Worm (Caenorhabditis elegans): ENCODE results near the gene sea-1.

sea-1 gene

DNA sequence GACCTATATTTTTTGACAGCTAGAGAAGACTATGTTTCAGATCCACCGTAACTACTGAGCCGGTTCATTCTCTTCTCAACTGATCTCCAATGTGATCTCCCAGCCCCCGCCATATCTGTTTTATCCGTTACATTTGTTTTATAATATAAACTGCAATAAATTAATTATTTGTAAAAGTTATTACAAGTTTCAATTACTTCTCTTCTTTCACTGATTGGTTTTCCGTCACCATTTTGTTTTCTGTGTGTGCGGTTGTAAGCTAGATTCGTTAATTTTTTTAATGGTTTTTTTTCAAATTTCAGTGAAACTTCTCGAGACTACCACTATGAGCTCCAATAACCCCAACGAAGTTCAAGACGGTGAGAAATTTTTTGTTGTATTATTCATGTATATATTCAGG, 42.6 kb downstream of the sea-1 start, which contains the start of gene M151.2:
Gene M151.2 (plus strand): TSS at position 301 of the 400 bp plus-strand sequence.
- TF ChIP-seq madf-10 (tag; optimal IDR thresholded peaks at IDR 0.05) (no peak), pbrm-1 (GFP tag; IDR thresholded peaks at IDR 0.05) (no peak), egl-44 (GFP tag; IDR thresholded peaks at IDR 0.05) (no peak), snpc-4 (GFP tag; optimal IDR thresholded peaks at IDR 0.05) (no peak), snpc-4 (tag; optimal IDR thresholded peaks at IDR 0.05) (no peak), athp-1 (tag; optimal IDR thresholded peaks at IDR 0.05) (no peak), attf-6 (GFP tag; IDR thresholded peaks at IDR 0.05) (no peak), ztf-18 (tag; optimal IDR thresholded peaks at IDR 0.05) (no peak), pha-4 (tag; optimal IDR thresholded peaks at IDR 0.05) (no peak), tlf-1 (GFP tag; optimal IDR thresholded peaks at IDR 0.05) (no peak), ztf-26 (tag; optimal IDR thresholded peaks at IDR 0.05) (no peak), snpc-1.1 (tag; optimal IDR thresholded peaks at IDR 0.05; ENCODE audit: insufficient read depth) (no peak), madf-6 (GFP tag; IDR thresholded peaks at IDR 0.05) (no peak), hsf-1 (GFP tag; IDR thresholded peaks at IDR 0.05) (no peak), F37B4.10 (GFP tag; IDR thresholded peaks at IDR 0.05) (no peak), Y79H2A.3 (GFP tag; conservative IDR thresholded peaks at IDR 0.05) (no peak), Y53G8AR.9 (GFP tag; conservative IDR thresholded peaks at IDR 0.05) (no peak), Y53F4B.3 (GFP tag; IDR thresholded peaks at IDR 0.05) (no peak)

- TF ChIP-seq lin-35 (GFP tag; optimal IDR thresholded peaks at IDR 0.05) = no peak
- TF ChIP-seq rec-8 (tag; optimal IDR thresholded peaks at IDR 0.05) = no peak
- TF ChIP-seq let-607 (tag; optimal IDR thresholded peaks at IDR 0.05) = no peak
- no peak for TF ChIP-seq ceh-40 (GFP tag; IDR thresholded peaks at IDR 0.05)
- no peak for TF ChIP-seq him-1 (tag; optimal IDR thresholded peaks at IDR 0.05)
- TF ChIP-seq madf-10 (tag; optimal IDR thresholded peaks at IDR 0.05) = no peak
- no peak for TF ChIP-seq F39B2.1 (GFP tag; IDR thresholded peaks at IDR 0.05)
- no peak for TF ChIP-seq athp-1 (tag; optimal IDR thresholded peaks at IDR 0.05)
Observed at ce11 chrII:3626872-3627271, 46.5 kb downstream of the sea-1 start, which contains the start of gene M151.3. Gene M151.3 (plus strand): TSS chrII:3627172.

ce11 chrII:3622014-3622413, 51.4 kb downstream of the sea-1 start, which contains the start of gene M151.7:
Gene M151.7 (plus strand): TSS chrII:3622314.
- TF ChIP-seq ZK185.1 (tag; optimal IDR thresholded peaks at IDR 0.05; ENCODE audit: poor library complexity, severe bottlenecking) (no peak), snpc-1.1 (tag; optimal IDR thresholded peaks at IDR 0.05; ENCODE audit: insufficient read depth) (no peak), nfyb-1 (GFP tag; IDR thresholded peaks at IDR 0.05) (no peak), ztf-3 (GFP tag; optimal IDR thresholded peaks at IDR 0.05) (no peak), F52B5.7 (tag; optimal IDR thresholded peaks at IDR 0.05) (no peak), K12H6.12 (tag; optimal IDR thresholded peaks at IDR 0.05) (no peak), hlh-12 (tag; optimal IDR thresholded peaks at IDR 0.05) (no peak), ceh-100 (GFP tag; IDR thresholded peaks at IDR 0.05) (no peak), nfya-1 (tag; optimal IDR thresholded peaks at IDR 0.05; ENCODE audit: borderline replicate concordance, insufficient read depth) (no peak), Y95B8A.8 (GFP tag; IDR thresholded peaks at IDR 0.05) (no peak), hmg-20 (GFP tag; IDR thresholded peaks at IDR 0.05) (no peak), nfya-2 (GFP tag; IDR thresholded peaks at IDR 0.05) (no peak), rpc-1 (optimal IDR thresholded peaks at IDR 0.05) (no peak), rpc-1 (tag; optimal IDR thresholded peaks at IDR 0.05) (no peak), attf-6 (GFP tag; IDR thresholded peaks at IDR 0.05) (no peak), snpc-4 (GFP tag; optimal IDR thresholded peaks at IDR 0.05) (no peak), snpc-4 (tag; optimal IDR thresholded peaks at IDR 0.05) (no peak), dox-1 (GFP tag; IDR thresholded peaks at IDR 0.05) (no peak), ceh-91 (GFP tag; IDR thresholded peaks at IDR 0.05) (no peak), dpff-1 (tag; optimal IDR thresholded peaks at IDR 0.05) (no peak), ets-4 (GFP tag; optimal IDR thresholded peaks at IDR 0.05) (no peak), F22D6.2 (tag; optimal IDR thresholded peaks at IDR 0.05) (no peak)

Data from whole organism, young adult.